Fruit fly (Drosophila melanogaster) whole organism, embryonic: ENCODE data around the gene CG17109.

ENCODE experiments used
- Abd-B ChIP-seq: fragments of 200-800 bp; sonication (Bioruptor generic); optimal IDR thresholded peaks from 2 replicates; lab custom pipeline; 2018; ENCODE audit warnings: missing biosample characterization, mild to moderate bottlenecking, missing genetic modification characterization, moderate library complexity
- BEAF-32 ChIP-seq: fragments of 200-800 bp; sonication (Bioruptor generic); optimal IDR thresholded peaks from 3 replicates; lab custom pipeline; 2017; ENCODE audit warnings: missing biosample characterization, missing genetic modification characterization, mild to moderate bottlenecking, moderate library complexity, missing genetic modification reagents
- C15 ChIP-seq: fragments of 200-800 bp; sonication (Bioruptor generic); IDR thresholded peaks from 3 replicates; pipeline ENCODE4 v1.3.6; 2022; ENCODE audit warnings: missing biosample characterization, missing genetic modification characterization
- CG10209 ChIP-seq: fragments of 200-800 bp; sonication (Bioruptor generic); optimal IDR thresholded peaks from 3 replicates; lab custom pipeline; 2017; ENCODE audit warnings: missing biosample characterization, mild to moderate bottlenecking, missing genetic modification characterization, missing genetic modification reagents
- CG10366 ChIP-seq: fragments of 200-800 bp; sonication (Bioruptor generic); IDR thresholded peaks from 2 replicates; pipeline ENCODE4 v1.3.6; 2022; ENCODE audit warnings: missing biosample characterization, missing genetic modification characterization
- CG10543 ChIP-seq: fragments of 200-800 bp; sonication (Bioruptor generic); optimal IDR thresholded peaks from 3 replicates; lab custom pipeline; 2017; ENCODE audit warnings: missing biosample characterization, mild to moderate bottlenecking, missing genetic modification characterization, moderate library complexity
- CG11560 ChIP-seq: fragments of 200-800 bp; sonication (Bioruptor generic); IDR thresholded peaks from 3 replicates; pipeline ENCODE4 v1.3.6; 2022; ENCODE audit warnings: missing biosample characterization, missing genetic modification characterization
- CG11696 ChIP-seq: fragments of 200-800 bp; sonication (Bioruptor generic); IDR thresholded peaks from 2 replicates; pipeline ENCODE4 v1.3.6; 2022; ENCODE audit warnings: missing biosample characterization, missing genetic modification characterization
- CG12155 ChIP-seq: fragments of 200-800 bp; sonication (Bioruptor generic); optimal IDR thresholded peaks from 3 replicates; lab custom pipeline; 2016; ENCODE audit warnings: missing biosample characterization, missing genetic modification characterization
- CG1233 ChIP-seq: fragments of 200-800 bp; sonication (Bioruptor generic); optimal IDR thresholded peaks from 4 replicates; lab custom pipeline; 2018; ENCODE audit warnings: missing biosample characterization, mild to moderate bottlenecking, missing genetic modification characterization
- CG12942 ChIP-seq: fragments of 200-800 bp; sonication (Bioruptor generic); optimal IDR thresholded peaks from 3 replicates; lab custom pipeline; 2016; ENCODE audit warnings: missing biosample characterization, missing genetic modification characterization
- CG1603 ChIP-seq: fragments of 200-800 bp; sonication (Bioruptor generic); optimal IDR thresholded peaks from 2 replicates; lab custom pipeline; 2019; ENCODE audit warnings: missing biosample characterization, mild to moderate bottlenecking, missing genetic modification characterization, moderate library complexity
- CG17361 ChIP-seq: fragments of 200-800 bp; sonication (Bioruptor generic); IDR thresholded peaks from 3 replicates; pipeline ENCODE4 v1.3.6; 2022; ENCODE audit warnings: missing biosample characterization, missing genetic modification characterization
- CG34224 ChIP-seq: fragments of 200-800 bp; sonication (Bioruptor generic); IDR thresholded peaks from 3 replicates; pipeline ENCODE4 v1.3.6; 2022; ENCODE audit warnings: missing biosample characterization, missing genetic modification characterization; ENCODE audit not compliant: partially characterized antibody
- CG3726 ChIP-seq: fragments of 200-800 bp; sonication (Bioruptor generic); IDR thresholded peaks from 3 replicates; pipeline ENCODE4, ENCODE4 v1.3.6; 2022; ENCODE audit warnings: missing biosample characterization, missing genetic modification characterization
- CG3838 ChIP-seq: fragments of 200-800 bp; sonication (Bioruptor generic); optimal IDR thresholded peaks from 3 replicates; lab custom pipeline; 2016; ENCODE audit warnings: missing biosample characterization, missing genetic modification characterization
- CG43689 ChIP-seq: fragments of 200-800 bp; sonication (Bioruptor generic); IDR thresholded peaks from 2 replicates; pipeline ENCODE4 v1.3.6; 2022; ENCODE audit warnings: missing biosample characterization, missing genetic modification characterization
- CG6791 ChIP-seq: fragments of 200-800 bp; sonication (Bioruptor generic); IDR thresholded peaks from 3 replicates; pipeline ENCODE4 v1.3.6; 2022; ENCODE audit warnings: missing biosample characterization, missing genetic modification characterization; ENCODE audit not compliant: partially characterized antibody
- CG7745 ChIP-seq: fragments of 200-800 bp; sonication (Bioruptor generic); optimal IDR thresholded peaks from 2 replicates; lab custom pipeline; 2018; ENCODE audit warnings: missing biosample characterization, mild to moderate bottlenecking, missing genetic modification characterization, moderate library complexity
- CG7963 ChIP-seq: fragments of 200-800 bp; sonication (Bioruptor generic); IDR thresholded peaks from 3 replicates; pipeline ENCODE4 v1.3.6; 2022; ENCODE audit warnings: missing biosample characterization, missing genetic modification characterization; ENCODE audit not compliant: partially characterized antibody
- CG9609 ChIP-seq: fragments of 200-800 bp; sonication (Bioruptor generic); optimal IDR thresholded peaks from 3 replicates; lab custom pipeline; 2016; ENCODE audit warnings: missing biosample characterization, missing genetic modification characterization
- CG9797 ChIP-seq: fragments of 200-800 bp; sonication (Bioruptor generic); optimal IDR thresholded peaks from 3 replicates; lab custom pipeline; 2018; ENCODE audit warnings: missing biosample characterization, mild to moderate bottlenecking, missing genetic modification characterization
- Chrac-16 ChIP-seq: fragments of 200-800 bp; sonication (Bioruptor generic); optimal IDR thresholded peaks from 3 replicates; lab custom pipeline; 2016; ENCODE audit warnings: missing biosample characterization, missing genetic modification characterization
- Dp ChIP-seq: fragments of 200-800 bp; sonication (Bioruptor generic); optimal IDR thresholded peaks from 2 replicates; lab custom pipeline; 2018; ENCODE audit warnings: missing biosample characterization, mild to moderate bottlenecking, missing genetic modification characterization, moderate library complexity
- MTF-1 ChIP-seq: fragments of 200-800 bp; sonication (Bioruptor generic); optimal IDR thresholded peaks from 2 replicates; lab custom pipeline; 2018; ENCODE audit warnings: missing biosample characterization, mild to moderate bottlenecking, missing genetic modification characterization, borderline replicate concordance
- Oli ChIP-seq: fragments of 200-800 bp; sonication (Bioruptor generic); optimal IDR thresholded peaks from 2 replicates; lab custom pipeline; 2018; ENCODE audit warnings: missing biosample characterization, mild to moderate bottlenecking, missing genetic modification characterization, moderate library complexity
- Optix ChIP-seq: fragments of 200-800 bp; sonication (Bioruptor generic); IDR thresholded peaks from 3 replicates; pipeline ENCODE4 v1.3.6; 2022; ENCODE audit warnings: missing biosample characterization, missing genetic modification characterization
- Scr ChIP-seq: fragments of 200-800 bp; sonication (Bioruptor generic); IDR thresholded peaks from 2 replicates; pipeline ENCODE4 v1.3.6; 2022; ENCODE audit warnings: missing biosample characterization, missing genetic modification characterization; ENCODE audit not compliant: partially characterized antibody
- Spps ChIP-seq: fragments of 200-800 bp; sonication (Bioruptor generic); optimal IDR thresholded peaks from 2 replicates; lab custom pipeline; 2018; ENCODE audit warnings: missing biosample characterization, mild to moderate bottlenecking, missing genetic modification characterization
- Sry-δ ChIP-seq: fragments of 200-800 bp; sonication (Bioruptor generic); optimal IDR thresholded peaks from 2 replicates; lab custom pipeline; 2016; ENCODE audit warnings: missing biosample characterization, missing genetic modification characterization
- Stat92E ChIP-seq, 3 experiments: fragments of >200 bp in 2 of 3; fragments of 200-800 bp in 1 of 3; sonication (Bioruptor generic) in 1 of 3; optimal IDR thresholded peaks; 2 replicates each; lab custom pipeline; 2017 to 2019; ENCODE audit warnings: missing biosample characterization in 3 of 3, missing genetic modification characterization in 3 of 3, mild to moderate bottlenecking in 1 of 3, moderate library complexity in 1 of 3
- Tbp ChIP-seq: fragments of >200 bp; optimal IDR thresholded peaks from 2 replicates; lab custom pipeline; 2018; ENCODE audit warnings: missing biosample characterization, missing genetic modification characterization
- bowl ChIP-seq: fragments of 200-800 bp; sonication (Bioruptor generic); IDR thresholded peaks from 2 replicates; pipeline ENCODE4 v1.3.6; 2022; ENCODE audit warnings: missing biosample characterization, missing genetic modification characterization
- da ChIP-seq: fragments of 200-800 bp; sonication (Bioruptor generic); optimal IDR thresholded peaks from 2 replicates; lab custom pipeline; 2016; ENCODE audit warnings: missing biosample characterization, missing genetic modification characterization
- danr ChIP-seq: fragments of 200-800 bp; sonication (Bioruptor generic); IDR thresholded peaks from 2 replicates; pipeline ENCODE4 v1.3.6; 2022; ENCODE audit warnings: missing biosample characterization, missing genetic modification characterization
- fd96Cb ChIP-seq: fragments of 200-800 bp; sonication (Bioruptor generic); optimal IDR thresholded peaks from 2 replicates; lab custom pipeline; 2018; ENCODE audit warnings: missing biosample characterization, mild to moderate bottlenecking, missing genetic modification characterization, moderate library complexity
- gro ChIP-seq: fragments of 200-800 bp; sonication (Bioruptor generic); optimal IDR thresholded peaks from 2 replicates; lab custom pipeline; 2016; ENCODE audit warnings: missing biosample characterization, missing genetic modification characterization
- h ChIP-seq: fragments of >200 bp; optimal IDR thresholded peaks from 2 replicates; lab custom pipeline; 2017
- lab ChIP-seq: fragments of 200-800 bp; sonication (Bioruptor generic); optimal IDR thresholded peaks from 3 replicates; lab custom pipeline; 2017; ENCODE audit warnings: missing biosample characterization, missing genetic modification characterization, mild to moderate bottlenecking, moderate library complexity, missing genetic modification reagents
- lmd ChIP-seq: fragments of 200-800 bp; sonication (Bioruptor generic); IDR thresholded peaks from 2 replicates; pipeline ENCODE4 v1.3.6; 2022; ENCODE audit warnings: missing biosample characterization, missing genetic modification characterization
- lov ChIP-seq, 2 experiments: fragments of 200-800 bp in 1 of 2; fragments of >200 bp in 1 of 2; sonication (Bioruptor generic) in 1 of 2; IDR thresholded peaks in 1 of 2; optimal IDR thresholded peaks in 1 of 2; 2 replicates in 1 of 2; 3 replicates in 1 of 2; pipeline versions ENCODE4 v1.3.6 to Lab custom; 2017 to 2022; ENCODE audit warnings: missing biosample characterization in 1 of 2, missing genetic modification characterization in 1 of 2
- mam ChIP-seq: fragments of 200-800 bp; sonication (Bioruptor generic); optimal IDR thresholded peaks from 3 replicates; lab custom pipeline; 2016; ENCODE audit warnings: missing biosample characterization, missing genetic modification characterization
- p53 ChIP-seq: fragments of 200-800 bp; sonication (Bioruptor generic); optimal IDR thresholded peaks from 2 replicates; lab custom pipeline; 2016; ENCODE audit warnings: missing biosample characterization, missing genetic modification characterization
- pho ChIP-seq: fragments of 200-800 bp; sonication (Bioruptor generic); optimal IDR thresholded peaks from 2 replicates; lab custom pipeline; 2016; ENCODE audit warnings: missing biosample characterization, missing genetic modification characterization
- pros ChIP-seq: fragments of 200-800 bp; sonication (Bioruptor generic); optimal IDR thresholded peaks from 3 replicates; lab custom pipeline; 2019; ENCODE audit warnings: missing biosample characterization, mild to moderate bottlenecking, missing genetic modification characterization, moderate library complexity
- schlank ChIP-seq: fragments of 200-800 bp; sonication (Bioruptor generic); optimal IDR thresholded peaks from 2 replicates; lab custom pipeline; 2018; ENCODE audit warnings: missing biosample characterization, mild to moderate bottlenecking, missing genetic modification characterization
- sim ChIP-seq: fragments of 200-800 bp; sonication (Bioruptor generic); IDR thresholded peaks from 2 replicates; pipeline ENCODE4 v1.3.6; 2022; ENCODE audit warnings: missing biosample characterization, missing genetic modification characterization
- stwl ChIP-seq: fragments of 200-800 bp; sonication (Bioruptor generic); optimal IDR thresholded peaks from 3 replicates; lab custom pipeline; 2018; ENCODE audit warnings: missing biosample characterization, mild to moderate bottlenecking, missing genetic modification characterization, moderate library complexity
- tin ChIP-seq: fragments of 200-800 bp; sonication (Bioruptor generic); optimal IDR thresholded peaks from 3 replicates; lab custom pipeline; 2016; ENCODE audit warnings: missing biosample characterization, missing genetic modification characterization
- zen2 ChIP-seq: fragments of 200-800 bp; sonication (Bioruptor generic); IDR thresholded peaks from 3 replicates; pipeline ENCODE4 v1.3.6; 2022; ENCODE audit warnings: missing biosample characterization, missing genetic modification characterization; ENCODE audit not compliant: partially characterized antibody

Gene CG17109

DNA sequence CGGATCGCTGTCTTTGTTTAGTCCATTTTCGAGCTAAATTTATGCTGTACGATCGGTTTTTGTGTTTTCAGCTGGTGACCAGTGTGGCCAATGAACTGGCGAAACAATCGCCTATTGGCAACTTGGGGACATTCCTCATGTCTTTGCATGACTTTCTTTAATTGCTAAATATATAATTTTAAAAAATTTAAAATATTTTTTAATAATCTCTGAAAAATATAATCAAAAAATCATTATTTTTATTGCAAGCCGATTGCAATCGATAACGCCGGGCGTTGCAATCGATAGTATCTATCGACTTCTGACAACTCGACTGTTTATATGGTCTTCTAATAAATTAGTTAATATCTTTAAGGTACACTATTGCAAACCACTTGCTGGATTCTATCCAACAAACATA lies 34.3 kb upstream of the CG17109 start, which contains the start of the genes sav and Ublcp1 (continued):
- no peak for TF ChIP-seq CG3838 (GFP tag; lab: Kevin White, UChicago)
- TF ChIP-seq p53 (GFP tag; lab: Kevin White, UChicago) = no peak
- TF ChIP-seq gro (GFP tag; lab: Kevin White, UChicago) = no peak
- no peak for TF ChIP-seq lab
- no peak for TF ChIP-seq CG3726 (GFP tag; lab: Robert Waterston, UW)
- peak; percentile 44 for TF ChIP-seq tin (GFP tag; lab: Kevin White, UChicago)
- TF ChIP-seq CG17361 = no peak
- no peak for TF ChIP-seq bowl (GFP tag; lab: Robert Waterston, UW)
- TF ChIP-seq CG9609 (GFP tag; lab: Kevin White, UChicago) = peak; percentile 0
- no peak for TF ChIP-seq fd96Cb (tag; lab: Kevin White, UChicago)
- no peak for TF ChIP-seq Tbp (GFP tag; lab: Kevin White, UChicago)
- no peak for TF ChIP-seq C15
- no peak for TF ChIP-seq sim
- peak; percentile 88 for TF ChIP-seq CG6791 (GFP tag; lab: Robert Waterston, UW)
- no peak for TF ChIP-seq CG1603 (tag; lab: Kevin White, UChicago)
- peak; percentile 71 for TF ChIP-seq CG9797 (GFP tag; lab: Kevin White, UChicago)
- TF ChIP-seq CG10209 = peak; percentile 17
- peak; percentile 76 for TF ChIP-seq BEAF-32 (GFP tag; lab: Kevin White, UChicago)
- no peak for TF ChIP-seq da (GFP tag; lab: Kevin White, UChicago)
- TF ChIP-seq CG7745 (tag; lab: Kevin White, UChicago) = no peak
- TF ChIP-seq schlank (tag; lab: Kevin White, UChicago) = no peak
- TF ChIP-seq stwl = peak; percentile 83
- TF ChIP-seq CG7963 = peak; percentile 80
- peak; percentile 92 for TF ChIP-seq CG34224 (GFP tag; lab: Robert Waterston, UW)
- TF ChIP-seq Sry-δ = peak; percentile 50
- peak; percentile 21; the same call in 1 of the 2 replicates for TF ChIP-seq lmd (GFP tag; lab: Robert Waterston, UW)
- no peak for TF ChIP-seq CG10543 (GFP tag; lab: Kevin White, UChicago)
- TF ChIP-seq lov (optimal IDR thresholded peaks at IDR 0.05; lab: Kevin White, UChicago) = no peak
- TF ChIP-seq lov (GFP tag; IDR thresholded peaks at IDR 0.05; lab: Robert Waterston, UW) = no peak
- no peak for TF ChIP-seq pho (GFP tag; lab: Kevin White, UChicago)
- peak; percentile 16 for TF ChIP-seq Oli (tag; lab: Kevin White, UChicago)
- TF ChIP-seq Chrac-16 (GFP tag; lab: Kevin White, UChicago) = peak; percentile 17
- TF ChIP-seq CG11560 (tag; lab: Robert Waterston, UW) = no peak
- TF ChIP-seq h (lab: Kevin White, UChicago) = no peak
- TF ChIP-seq CG12155 (GFP tag; lab: Kevin White, UChicago) = no peak
- no peak for TF ChIP-seq CG43689
- no peak for TF ChIP-seq mam (GFP tag; lab: Kevin White, UChicago)
- TF ChIP-seq Stat92E (GFP tag; optimal IDR thresholded peaks at IDR 0.05; lab: Kevin White, UChicago) = no peak
- peak; percentile 0 for TF ChIP-seq CG12942 (GFP tag; lab: Kevin White, UChicago)
- TF ChIP-seq MTF-1 (GFP tag; lab: Kevin White, UChicago) = no peak
- TF ChIP-seq Dp (GFP tag; lab: Kevin White, UChicago) = peak; percentile 36
- peak; percentile 17 for TF ChIP-seq Spps (tag; lab: Kevin White, UChicago)
- TF ChIP-seq CG1233 (GFP tag; lab: Kevin White, UChicago) = no peak
- no peak for TF ChIP-seq CG10366 (GFP tag; lab: Robert Waterston, UW)
- TF ChIP-seq Scr (GFP tag; lab: Robert Waterston, UW) = peak; percentile 93
- no peak for TF ChIP-seq pros (GFP tag; lab: Kevin White, UChicago)
- peak; percentile 79; the same call in 1 of the 3 replicates for TF ChIP-seq zen2 (GFP tag; lab: Robert Waterston, UW)
- no peak for TF ChIP-seq CG11696 (GFP tag; lab: Robert Waterston, UW)
- TF ChIP-seq Abd-B (GFP tag; lab: Kevin White, UChicago) = peak; percentile 53
- TF ChIP-seq danr (GFP tag; lab: Robert Waterston, UW) = no peak
- TF ChIP-seq Optix (GFP tag; lab: Robert Waterston, UW) = no peak
